Fruit fly (Drosophila melanogaster) whole organism, pupa: ENCODE data around the gene TrpRS.
A peak's percentile ranks its signal among the peaks of the same experiment; 100 is the strongest.

Experiments
- CG10348 ChIP-seq: fragments of 200-800 bp; sonication (Bioruptor generic); IDR thresholded peaks from 2 replicates; pipeline ENCODE4 v1.3.6; 2022; ENCODE audit warnings: missing biosample characterization, missing genetic modification characterization
- CG12605 ChIP-seq: fragments of 200-800 bp; sonication (Bioruptor generic); IDR thresholded peaks from 2 replicates; pipeline ENCODE4 v1.3.6; 2022; ENCODE audit warnings: missing biosample characterization, missing genetic modification characterization
- CG14655 ChIP-seq: fragments of 200-800 bp; sonication (Bioruptor generic); optimal IDR thresholded peaks from 3 replicates; lab custom pipeline; 2017; ENCODE audit warnings: mild to moderate bottlenecking, missing biosample characterization, missing genetic modification reagents, missing genetic modification characterization
- CG15710 ChIP-seq: fragments of 200-800 bp; sonication (Bioruptor generic); optimal IDR thresholded peaks from 2 replicates; lab custom pipeline; 2018; ENCODE audit warnings: missing biosample characterization, mild to moderate bottlenecking, missing genetic modification characterization, moderate library complexity
- CG32121 ChIP-seq: fragments of 200-800 bp; sonication (Bioruptor generic); IDR thresholded peaks from 2 replicates; pipeline ENCODE4 v1.3.6; 2022; ENCODE audit warnings: missing biosample characterization, missing genetic modification characterization
- CG34367 ChIP-seq: fragments of 200-800 bp; sonication (Bioruptor generic); optimal IDR thresholded peaks from 2 replicates; lab custom pipeline; 2018; ENCODE audit warnings: missing biosample characterization, mild to moderate bottlenecking, missing genetic modification characterization
- CG4496 ChIP-seq: fragments of 200-800 bp; sonication (Bioruptor generic); IDR thresholded peaks from 3 replicates; pipeline ENCODE4 v1.3.6; 2022; ENCODE audit warnings: missing biosample characterization, missing genetic modification characterization
- CG8159 ChIP-seq: fragments of 200-800 bp; sonication (Bioruptor generic); optimal IDR thresholded peaks from 3 replicates; lab custom pipeline; 2018; ENCODE audit warnings: missing biosample characterization, mild to moderate bottlenecking, missing genetic modification characterization, moderate library complexity
- CG9948 ChIP-seq: fragments of 200-800 bp; sonication (Bioruptor generic); optimal IDR thresholded peaks from 2 replicates; lab custom pipeline; 2018; ENCODE audit warnings: missing biosample characterization, mild to moderate bottlenecking, missing genetic modification characterization, moderate library complexity
- EcR ChIP-seq: fragments of 200-800 bp; sonication (Bioruptor generic); optimal IDR thresholded peaks from 3 replicates; lab custom pipeline; 2019; ENCODE audit warnings: missing biosample characterization, missing genetic modification characterization, mild to moderate bottlenecking, moderate library complexity, missing genetic modification reagents
- Ets98B ChIP-seq: fragments of 200-800 bp; sonication (Bioruptor generic); IDR thresholded peaks from 2 replicates; pipeline ENCODE4 v1.3.6; 2022; ENCODE audit warnings: missing biosample characterization, missing genetic modification characterization
- Pif1B ChIP-seq: fragments of 200-800 bp; sonication (Bioruptor generic); optimal IDR thresholded peaks from 3 replicates; lab custom pipeline; 2016; ENCODE audit warnings: missing biosample characterization, missing genetic modification characterization
- Snoo ChIP-seq: fragments of 200-800 bp; sonication (Bioruptor generic); optimal IDR thresholded peaks from 3 replicates; lab custom pipeline; 2017; ENCODE audit warnings: missing biosample characterization, mild to moderate bottlenecking, missing genetic modification characterization, inconsistent platforms
- rn ChIP-seq: fragments of 200-800 bp; sonication (Bioruptor generic); IDR thresholded peaks from 2 replicates; pipeline ENCODE4 v1.3.6; 2022; ENCODE audit warnings: missing biosample characterization, missing genetic modification characterization

DNA sequence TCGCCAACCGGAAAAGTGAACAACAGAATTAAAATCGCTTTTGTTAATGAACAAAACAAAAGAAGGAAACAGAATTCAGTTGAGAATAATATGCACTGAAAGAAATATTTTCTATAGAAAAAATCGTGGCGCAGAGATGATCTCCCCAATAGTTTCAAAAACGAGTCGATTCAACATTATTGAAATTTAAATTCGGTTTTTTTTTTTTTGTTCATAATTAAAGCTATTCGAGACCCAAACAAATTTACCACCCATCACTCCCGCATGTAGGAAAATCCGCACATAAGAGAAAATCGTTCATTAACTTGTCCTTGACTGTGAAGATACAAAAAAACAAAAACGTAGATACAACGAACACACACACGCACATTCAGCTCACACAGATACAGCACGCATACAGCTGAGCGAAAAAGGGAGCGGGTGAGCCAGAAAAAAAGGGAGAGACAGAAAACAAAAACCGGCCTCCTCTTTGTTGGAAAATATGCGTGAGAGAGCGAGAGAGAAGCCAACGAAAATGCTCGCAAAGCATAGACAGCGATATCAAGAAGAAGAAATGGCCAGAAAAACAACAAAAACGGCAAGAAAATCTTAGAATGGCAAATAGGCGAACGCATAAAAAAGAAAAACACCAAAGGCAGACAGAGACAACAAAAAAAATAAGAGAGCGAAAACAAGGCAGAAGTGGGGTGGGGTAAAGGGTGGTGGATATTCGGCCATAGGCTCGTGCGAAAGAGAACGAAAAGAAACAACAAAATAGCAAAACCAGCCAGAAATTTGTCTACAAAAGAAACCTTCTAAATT lies 46.4 kb downstream of the TrpRS start:
- TF ChIP-seq Pif1B (GFP tag; lab: Kevin White, UChicago) (peak; percentile 78), CG15710 (peak; percentile 54), CG14655 (GFP tag; lab: Kevin White, UChicago) (peak; percentile 91), Snoo (tag; lab: Kevin White, UChicago) (peak; percentile 61), Ets98B (peak; percentile 76), CG4496 (peak; percentile 88), CG8159 (tag; lab: Kevin White, UChicago) (peak; percentile 67), CG32121 (GFP tag; lab: Robert Waterston, UW) (peak; percentile 82), CG34367 (tag; lab: Kevin White, UChicago) (peak; percentile 47), EcR (GFP tag; lab: Kevin White, UChicago) (peak; percentile 85), CG10348 (GFP tag; lab: Robert Waterston, UW) (no peak), rn (GFP tag; lab: Robert Waterston, UW) (peak; percentile 54; the same call in 1 of the 2 replicates), CG12605 (GFP tag; lab: Robert Waterston, UW) (peak; percentile 93), CG9948 (peak; percentile 23)
